Worm (Caenorhabditis elegans) whole organism, L1 larva: ENCODE results near the gene bub-3.

Experiments
- C16A3.4 ChIP-seq: fragments of 150-350 bp; optimal IDR thresholded peaks from 2 replicates; lab custom pipeline; 2014; ENCODE audit warnings: missing biosample characterization, missing genetic modification characterization
- F16B12.6 ChIP-seq: fragments of 150-350 bp; optimal IDR thresholded peaks from 2 replicates; lab custom pipeline; 2014; ENCODE audit warnings: missing biosample characterization, missing genetic modification characterization
- Y116A8C.19 ChIP-seq: sonication (generic microtip); optimal IDR thresholded peaks from 2 replicates; lab custom pipeline; 2016; ENCODE audit warnings: missing compliant biosample characterization, missing genetic modification characterization, borderline replicate concordance
- aha-1 ChIP-seq: fragments of 150-350 bp; optimal IDR thresholded peaks from 2 replicates; lab custom pipeline; 2014; ENCODE audit warnings: missing biosample characterization, missing genetic modification characterization
- aly-2 ChIP-seq: fragments of 150-350 bp; optimal IDR thresholded peaks from 2 replicates; lab custom pipeline; 2014; ENCODE audit warnings: missing biosample characterization, missing genetic modification characterization
- blmp-1 ChIP-seq: fragments of 150-350 bp; optimal IDR thresholded peaks from 2 replicates; lab custom pipeline; 2014; ENCODE audit warnings: missing biosample characterization, missing genetic modification characterization
- ceh-63 ChIP-seq: fragments of 200-800 bp; sonication (Bioruptor generic); optimal IDR thresholded peaks from 2 replicates; lab custom pipeline; 2018; ENCODE audit warnings: mild to moderate bottlenecking, missing genetic modification characterization, missing compliant biosample characterization
- ceh-8 ChIP-seq: fragments of 200-800 bp; sonication (Bioruptor generic); optimal IDR thresholded peaks from 2 replicates; lab custom pipeline; 2018; ENCODE audit warnings: mild to moderate bottlenecking, missing genetic modification characterization, moderate library complexity, missing compliant biosample characterization
- ceh-82 ChIP-seq, 3 experiments: fragments of 150-350 bp in 1 of 3; sonication (generic microtip) in 2 of 3; optimal IDR thresholded peaks; 2 replicates each; lab custom pipeline; 2014 to 2017; ENCODE audit warnings: missing biosample characterization in 3 of 3, missing genetic modification characterization in 3 of 3
- ceh-88 ChIP-seq: fragments of 200-800 bp; sonication (Bioruptor generic); IDR thresholded peaks from 2 replicates; pipeline ENCODE4 v1.3.6; 2022; ENCODE audit warnings: missing genetic modification characterization, missing compliant biosample characterization
- ces-1 ChIP-seq: fragments of 150-350 bp; optimal IDR thresholded peaks from 2 replicates; lab custom pipeline; 2014; ENCODE audit warnings: missing biosample characterization, missing genetic modification reagents, missing genetic modification characterization
- dpl-1 ChIP-seq, 3 experiments: fragments of 150-350 bp in 2 of 3; sonication (generic microtip) in 1 of 3; optimal IDR thresholded peaks; 2 replicates each; lab custom pipeline; 2014 to 2017; ENCODE audit warnings: missing biosample characterization in 3 of 3, missing genetic modification characterization in 3 of 3, missing genetic modification reagents in 3 of 3
- efl-1 ChIP-seq, 4 experiments: fragments of 150-350 bp; optimal IDR thresholded peaks in 3 of 4; peaks in 1 of 4; 1 replicate in 1 of 4; 2 replicates in 3 of 4; lab custom pipeline; 2014; ENCODE audit warnings: missing biosample characterization in 2 of 4, missing genetic modification characterization in 2 of 4, missing genetic modification reagents in 2 of 4
- egl-27 ChIP-seq, 2 experiments: fragments of 150-350 bp in 1 of 2; sonication (generic microtip); optimal IDR thresholded peaks; 3 replicates each; lab custom pipeline; 2017 to 2018; ENCODE audit warnings: missing biosample characterization in 2 of 2, missing genetic modification characterization in 2 of 2, missing genetic modification reagents in 2 of 2
- elt-2 ChIP-seq: sonication (generic microtip); optimal IDR thresholded peaks from 2 replicates; lab custom pipeline; 2016; ENCODE audit warnings: missing genetic modification characterization, mild to moderate bottlenecking, inconsistent platforms, missing compliant biosample characterization, missing genetic modification reagents
- elt-3 ChIP-seq, 6 experiments: fragments of 150-350 bp in 1 of 6; sonication (generic microtip); optimal IDR thresholded peaks; 2 replicates each; lab custom pipeline; 2017 to 2018; ENCODE audit warnings: missing biosample characterization in 6 of 6, missing genetic modification characterization in 6 of 6, inconsistent platforms in 1 of 6
- fkh-10 ChIP-seq: sonication (generic microtip); optimal IDR thresholded peaks from 2 replicates; lab custom pipeline; 2017; ENCODE audit warnings: missing biosample characterization, missing genetic modification reagents, missing genetic modification characterization
- fkh-8 ChIP-seq: sonication (generic microtip); optimal IDR thresholded peaks from 2 replicates; lab custom pipeline; 2016; ENCODE audit warnings: mild to moderate bottlenecking, missing genetic modification characterization, missing compliant biosample characterization
- grh-1 ChIP-seq: fragments of 200-800 bp; sonication (Bioruptor generic); IDR thresholded peaks from 2 replicates; pipeline ENCODE4 v1.3.6; 2022; ENCODE audit warnings: missing genetic modification reagents, missing genetic modification characterization, missing compliant biosample characterization
- hlh-4 ChIP-seq: sonication (generic microtip); optimal IDR thresholded peaks from 2 replicates; lab custom pipeline; 2016; ENCODE audit warnings: mild to moderate bottlenecking, missing genetic modification characterization, missing compliant biosample characterization
- lin-14 ChIP-seq: fragments of 200-800 bp; sonication (Bioruptor generic); optimal IDR thresholded peaks from 2 replicates; lab custom pipeline; 2018; ENCODE audit warnings: mild to moderate bottlenecking, missing genetic modification characterization, moderate library complexity, missing compliant biosample characterization
- lin-35 ChIP-seq, 2 experiments: fragments of 150-350 bp; optimal IDR thresholded peaks; 2 replicates each; lab custom pipeline; 2014; ENCODE audit warnings: missing biosample characterization in 2 of 2, missing genetic modification characterization in 2 of 2, missing genetic modification reagents in 2 of 2
- lir-3 ChIP-seq: sonication (generic microtip); optimal IDR thresholded peaks from 2 replicates; lab custom pipeline; 2016; ENCODE audit warnings: mild to moderate bottlenecking, missing genetic modification characterization, moderate library complexity, missing compliant biosample characterization; ENCODE audit not compliant: poor library complexity
- lsy-2 ChIP-seq, 2 experiments: fragments of 150-350 bp; optimal IDR thresholded peaks; 2 replicates each; lab custom pipeline; 2014; ENCODE audit warnings: missing biosample characterization in 2 of 2, missing genetic modification characterization in 2 of 2
- mdl-1 ChIP-seq, 2 experiments: fragments of 150-350 bp; optimal IDR thresholded peaks; 2 replicates each; lab custom pipeline; 2014 to 2017; ENCODE audit warnings: missing biosample characterization in 2 of 2, missing genetic modification characterization in 2 of 2, inconsistent platforms in 1 of 2
- nhr-12 ChIP-seq: sonication (generic microtip); optimal IDR thresholded peaks from 2 replicates; lab custom pipeline; 2017; ENCODE audit warnings: missing biosample characterization, missing genetic modification characterization
- nhr-19 ChIP-seq: fragments of 200-800 bp; sonication (Bioruptor generic); conservative IDR thresholded peaks from 2 replicates; pipeline ENCODE4 v1.3.6; 2022; ENCODE audit warnings: missing genetic modification characterization, missing compliant biosample characterization
- nhr-20 ChIP-seq: sonication (generic microtip); optimal IDR thresholded peaks from 2 replicates; lab custom pipeline; 2016; ENCODE audit warnings: mild to moderate bottlenecking, missing genetic modification characterization, missing compliant biosample characterization
- nhr-28 ChIP-seq: fragments of 150-350 bp; optimal IDR thresholded peaks from 2 replicates; lab custom pipeline; 2014; ENCODE audit warnings: missing biosample characterization, missing genetic modification characterization
- nhr-47 ChIP-seq: sonication (generic microtip); optimal IDR thresholded peaks from 2 replicates; lab custom pipeline; 2016; ENCODE audit warnings: mild to moderate bottlenecking, missing genetic modification characterization, moderate library complexity, missing compliant biosample characterization
- nhr-71 ChIP-seq: sonication (generic microtip); optimal IDR thresholded peaks from 2 replicates; lab custom pipeline; 2016; ENCODE audit warnings: mild to moderate bottlenecking, missing genetic modification characterization, moderate library complexity, missing compliant biosample characterization
- nhr-77 ChIP-seq: fragments of 150-350 bp; optimal IDR thresholded peaks from 2 replicates; lab custom pipeline; 2014; ENCODE audit warnings: missing biosample characterization, missing genetic modification characterization
- nhr-85 ChIP-seq: sonication (generic microtip); peaks from one replicate; lab custom pipeline; 2016; ENCODE audit warnings: missing genetic modification characterization, inconsistent platforms, missing compliant biosample characterization
- nhr-90 ChIP-seq: sonication (generic microtip); optimal IDR thresholded peaks from 2 replicates; lab custom pipeline; 2016; ENCODE audit warnings: mild to moderate bottlenecking, missing genetic modification characterization, missing compliant biosample characterization; ENCODE audit not compliant: poor library complexity
- rnt-1 ChIP-seq: sonication (generic microtip); optimal IDR thresholded peaks from 2 replicates; lab custom pipeline; 2016; ENCODE audit warnings: mild to moderate bottlenecking, missing genetic modification characterization, moderate library complexity, missing compliant biosample characterization
- snu-23 ChIP-seq: sonication (generic microtip); optimal IDR thresholded peaks from 2 replicates; lab custom pipeline; 2016; ENCODE audit warnings: missing genetic modification characterization, missing compliant biosample characterization
- sox-4 ChIP-seq: sonication (generic microtip); optimal IDR thresholded peaks from 2 replicates; lab custom pipeline; 2016; ENCODE audit warnings: missing genetic modification characterization, missing compliant biosample characterization
- swsn-7 ChIP-seq: sonication (generic microtip); optimal IDR thresholded peaks from 2 replicates; lab custom pipeline; 2016; ENCODE audit warnings: missing genetic modification characterization, missing compliant biosample characterization
- tlp-1 ChIP-seq: fragments of 150-350 bp; optimal IDR thresholded peaks from 2 replicates; lab custom pipeline; 2014; ENCODE audit warnings: missing biosample characterization, missing genetic modification characterization
- unc-130 ChIP-seq: fragments of 150-350 bp; optimal IDR thresholded peaks from 2 replicates; lab custom pipeline; 2017; ENCODE audit warnings: missing biosample characterization, missing genetic modification characterization, inconsistent platforms
- unc-30 ChIP-seq: sonication (generic microtip); optimal IDR thresholded peaks from 2 replicates; lab custom pipeline; 2017; ENCODE audit warnings: missing biosample characterization, missing genetic modification characterization
- unc-62 ChIP-seq: fragments of 150-350 bp; optimal IDR thresholded peaks from 2 replicates; lab custom pipeline; 2014; ENCODE audit warnings: missing biosample characterization, missing genetic modification reagents, missing genetic modification characterization
- unc-98 ChIP-seq: fragments of 200-800 bp; sonication (Bioruptor generic); IDR thresholded peaks from 2 replicates; pipeline ENCODE4 v1.3.6; 2022; ENCODE audit warnings: missing genetic modification characterization, missing compliant biosample characterization
- vab-15 ChIP-seq: sonication (generic microtip); optimal IDR thresholded peaks from 2 replicates; lab custom pipeline; 2017; ENCODE audit warnings: missing genotype, mild to moderate bottlenecking, missing genetic modification characterization, missing compliant biosample characterization
- xbp-1 ChIP-seq: sonication (generic microtip); optimal IDR thresholded peaks from 2 replicates; lab custom pipeline; 2016; ENCODE audit warnings: missing genetic modification characterization, missing compliant biosample characterization
- zip-4 ChIP-seq: fragments of 200-800 bp; sonication (Bioruptor generic); optimal IDR thresholded peaks from 2 replicates; lab custom pipeline; 2018; ENCODE audit warnings: mild to moderate bottlenecking, missing genetic modification characterization, moderate library complexity, missing compliant biosample characterization

The bub-3 gene

ce11 chrII:13725793-13726192 lies at the start of gene bub-3, which contains the start of gene Y54G9A.7:
TSS of gene bub-3 (plus strand) at chrII:13726062.
TSS of gene Y54G9A.7 (minus strand) at chrII:13725799.
- TF ChIP-seq nhr-85 (tag; lab: Kevin White, UChicago), result peak; percentile 58
- TF ChIP-seq ceh-82 (tag; optimal IDR thresholded peaks at IDR 0.05; lab: Kevin White, UChicago), result no peak
- peak; percentile 4 for TF ChIP-seq nhr-77 (tag; lab: Kevin White, UChicago)
- peak; percentile 45 to 71 for TF ChIP-seq efl-1 (optimal IDR thresholded peaks at IDR 0.05; lab: Kevin White, UChicago)
- peak; percentile 74 to 96 for TF ChIP-seq efl-1 (GFP tag; optimal IDR thresholded peaks at IDR 0.05 in 1 of 2; lab: Kevin White, UChicago)
- TF ChIP-seq F16B12.6 (tag; lab: Kevin White, UChicago), result peak; percentile 84
- no peak for TF ChIP-seq aly-2 (tag; lab: Kevin White, UChicago)
- TF ChIP-seq lsy-2 (tag; optimal IDR thresholded peaks at IDR 0.05; lab: Kevin White, UChicago), result peak; percentile 36 to 43
- peak; percentile 40 for TF ChIP-seq snu-23
- TF ChIP-seq lin-35 (GFP tag; optimal IDR thresholded peaks at IDR 0.05; lab: Kevin White, UChicago), result peak; percentile 61 to 75
- peak; percentile 11 for TF ChIP-seq xbp-1 (tag; lab: Kevin White, UChicago)
- peak; percentile 25 for TF ChIP-seq unc-130 (tag; lab: Kevin White, UChicago)
- no peak for TF ChIP-seq nhr-28
- TF ChIP-seq dpl-1 (GFP tag; optimal IDR thresholded peaks at IDR 0.05; lab: Kevin White, UChicago), result peak; percentile 48 to 70 (median 60)

DNA sequence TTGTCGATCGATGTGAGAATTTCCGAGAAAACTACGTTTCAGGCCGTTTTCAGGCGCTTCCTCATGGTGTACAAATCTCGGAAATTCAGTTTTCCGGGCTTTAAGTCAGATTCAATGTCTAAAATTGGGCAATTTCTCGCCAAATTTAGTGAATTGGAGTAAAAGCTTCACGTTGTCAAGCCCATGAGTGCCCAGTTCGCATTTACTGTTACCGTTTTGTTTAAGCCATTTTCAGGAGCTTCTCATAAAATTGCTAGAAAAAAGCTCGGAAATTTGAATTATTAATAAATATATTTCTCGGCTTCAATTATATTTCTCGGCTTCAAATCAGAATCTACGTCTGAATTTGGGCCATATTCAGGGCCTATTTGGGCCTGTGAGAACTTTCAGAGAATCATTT lies 47.9 kb upstream of the bub-3 start:
- no peak for TF ChIP-seq sox-4 (tag; lab: Kevin White, UChicago)
- TF ChIP-seq, all 84 proteins: peak for 0

ce11 chrII:13678555-13679119 lies 47.2 kb upstream of the bub-3 start:
- no peak for TF ChIP-seq unc-98 (GFP tag; lab: Robert Waterston, UW)
- TF ChIP-seq unc-30 (tag; lab: Kevin White, UChicago), result no peak
- TF ChIP-seq zip-4, result no peak
- TF ChIP-seq nhr-47, result peak; percentile 40
- no peak for TF ChIP-seq ceh-63
- TF ChIP-seq nhr-12, result no peak
- peak; percentile 44; the same call in 1 of the 2 replicates for TF ChIP-seq grh-1
- TF ChIP-seq lin-14 (GFP tag; lab: Kevin White, UChicago), result peak; percentile 67
- no peak for TF ChIP-seq rnt-1 (tag; lab: Kevin White, UChicago)
- TF ChIP-seq snu-23, result peak; percentile 63
- no peak for TF ChIP-seq Y116A8C.19 (tag; lab: Kevin White, UChicago)
- TF ChIP-seq F16B12.6 (tag; lab: Kevin White, UChicago), result no peak
- no peak for TF ChIP-seq efl-1 (optimal IDR thresholded peaks at IDR 0.05; lab: Kevin White, UChicago)
- peak in 1 of 2 experiments; percentile 20 for TF ChIP-seq efl-1 (GFP tag; optimal IDR thresholded peaks at IDR 0.05 in 1 of 2; lab: Kevin White, UChicago)
- no peak for TF ChIP-seq egl-27 (tag; optimal IDR thresholded peaks at IDR 0.05; lab: Kevin White, UChicago)
- peak in 5 of 6 experiments; percentile 19 to 60 (median 41) for TF ChIP-seq elt-3 (tag; optimal IDR thresholded peaks at IDR 0.05; lab: Kevin White, UChicago)
- TF ChIP-seq ceh-8 (GFP tag; lab: Kevin White, UChicago), result no peak
- no peak for TF ChIP-seq ceh-88 (GFP tag; lab: Robert Waterston, UW)
- no peak for TF ChIP-seq fkh-8 (tag; lab: Kevin White, UChicago)
- TF ChIP-seq blmp-1 (tag; lab: Kevin White, UChicago), result peak; percentile 57
- TF ChIP-seq elt-2 (tag; lab: Kevin White, UChicago), result no peak
- TF ChIP-seq fkh-10 (GFP tag; lab: Kevin White, UChicago), result no peak
- TF ChIP-seq vab-15 (tag; lab: Kevin White, UChicago), result no peak
- TF ChIP-seq hlh-4, result no peak
- TF ChIP-seq nhr-85 (tag; lab: Kevin White, UChicago), result peak; percentile 98
- TF ChIP-seq unc-62 (GFP tag; lab: Kevin White, UChicago), result no peak
- peak in 1 of 2 experiments; percentile 25 for TF ChIP-seq mdl-1 (tag; optimal IDR thresholded peaks at IDR 0.05; lab: Kevin White, UChicago)
- peak; percentile 79 for TF ChIP-seq nhr-71 (tag; lab: Kevin White, UChicago)
- no peak for TF ChIP-seq swsn-7 (tag; lab: Kevin White, UChicago)
- peak in 1 of 2 experiments; percentile 54 for TF ChIP-seq lin-35 (GFP tag; optimal IDR thresholded peaks at IDR 0.05; lab: Kevin White, UChicago)
- TF ChIP-seq nhr-20, result peak; percentile 74
- TF ChIP-seq xbp-1 (tag; lab: Kevin White, UChicago), result no peak
- TF ChIP-seq lir-3 (tag; lab: Kevin White, UChicago), result no peak
- peak; percentile 64 for TF ChIP-seq nhr-90 (tag; lab: Kevin White, UChicago)
- TF ChIP-seq ces-1 (GFP tag; lab: Kevin White, UChicago), result no peak
- peak; percentile 51; the same call in 1 of the 2 replicates for TF ChIP-seq nhr-19
- TF ChIP-seq C16A3.4, result no peak
- no peak for TF ChIP-seq aha-1 (tag; lab: Kevin White, UChicago)
- TF ChIP-seq tlp-1 (tag; lab: Kevin White, UChicago), result no peak
